Fruit fly (Drosophila melanogaster): ENCODE results near the gene Pect.
A peak's percentile ranks its signal among the peaks of the same experiment; 100 is the strongest.

Pect gene

DNA sequence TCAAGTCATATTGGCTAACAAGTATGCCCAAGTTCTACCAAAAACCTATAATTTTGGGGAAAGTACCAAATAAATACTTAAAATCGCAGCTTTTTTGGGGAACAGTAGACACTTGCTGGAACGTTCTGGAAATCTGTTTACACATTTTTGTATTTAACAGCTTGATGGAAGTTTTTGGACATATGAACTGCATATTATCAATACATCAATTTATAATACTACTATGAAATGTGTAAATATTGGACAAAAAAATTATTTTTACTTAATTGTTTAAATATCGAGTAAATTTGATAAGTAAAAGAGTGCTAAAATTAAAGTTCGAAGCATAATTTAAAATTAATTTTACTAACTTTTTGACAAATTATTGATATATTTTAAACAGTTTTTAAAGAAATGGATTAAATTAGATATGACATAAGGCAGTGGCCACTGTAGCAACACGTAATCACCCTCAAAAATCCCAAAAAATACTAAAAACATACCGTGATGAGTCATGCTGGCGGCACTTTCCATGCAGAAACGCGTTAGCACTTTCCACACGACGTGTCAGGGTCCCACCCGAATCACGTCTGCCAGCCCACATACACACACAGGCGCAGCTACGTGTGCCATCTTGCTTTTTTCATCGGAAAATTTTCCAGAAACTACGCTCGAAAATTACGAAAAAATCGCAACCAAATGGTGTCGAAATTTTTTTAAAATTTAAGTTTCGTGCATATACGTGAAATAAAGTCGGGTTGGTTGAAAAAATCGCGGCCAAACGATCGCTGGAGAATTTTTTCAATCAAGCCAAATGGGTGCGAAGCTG, 38.4 kb upstream of the Pect start, which contains the start of gene Sirt1 (continued):
- TF ChIP-seq cyc (GFP tag; optimal IDR thresholded peaks at IDR 0.05) (peak; percentile 81), Smox (GFP tag; optimal IDR thresholded peaks at IDR 0.05) (peak; percentile 83), CG4318 (GFP tag; optimal IDR thresholded peaks at IDR 0.05) (peak; percentile 86), CG6163 (GFP tag; IDR thresholded peaks at IDR 0.05) (no peak; the same call in 2 of the 3 replicates), CG9139 (GFP tag; optimal IDR thresholded peaks at IDR 0.05) (no peak), net (GFP tag; optimal IDR thresholded peaks at IDR 0.05) (peak; percentile 81), dsx (GFP tag; optimal IDR thresholded peaks at IDR 0.05; ENCODE audit: poor library complexity, severe bottlenecking) (peak; percentile 70), vri (GFP tag; optimal IDR thresholded peaks at IDR 0.05) (no peak), fkh (GFP tag; optimal IDR thresholded peaks at IDR 0.05) (peak; percentile 39), Eip93F (GFP tag; optimal IDR thresholded peaks at IDR 0.05) (peak; percentile 26), Hr38 (GFP tag; optimal IDR thresholded peaks at IDR 0.05) (no peak), salr (GFP tag; optimal IDR thresholded peaks at IDR 0.05) (peak; percentile 6 to 92), CG6792 (GFP tag; optimal IDR thresholded peaks at IDR 0.05) (peak; percentile 83), Hr4 (GFP tag; optimal IDR thresholded peaks at IDR 0.05) (peak; percentile 87), Hr39 (GFP tag; optimal IDR thresholded peaks at IDR 0.05) (peak; percentile 85), CG3919 (GFP tag; optimal IDR thresholded peaks at IDR 0.05) (peak; percentile 81), Met (GFP tag; optimal IDR thresholded peaks at IDR 0.05) (peak; percentile 81), OdsH (GFP tag; optimal IDR thresholded peaks at IDR 0.05) (peak; percentile 89)

DNA sequence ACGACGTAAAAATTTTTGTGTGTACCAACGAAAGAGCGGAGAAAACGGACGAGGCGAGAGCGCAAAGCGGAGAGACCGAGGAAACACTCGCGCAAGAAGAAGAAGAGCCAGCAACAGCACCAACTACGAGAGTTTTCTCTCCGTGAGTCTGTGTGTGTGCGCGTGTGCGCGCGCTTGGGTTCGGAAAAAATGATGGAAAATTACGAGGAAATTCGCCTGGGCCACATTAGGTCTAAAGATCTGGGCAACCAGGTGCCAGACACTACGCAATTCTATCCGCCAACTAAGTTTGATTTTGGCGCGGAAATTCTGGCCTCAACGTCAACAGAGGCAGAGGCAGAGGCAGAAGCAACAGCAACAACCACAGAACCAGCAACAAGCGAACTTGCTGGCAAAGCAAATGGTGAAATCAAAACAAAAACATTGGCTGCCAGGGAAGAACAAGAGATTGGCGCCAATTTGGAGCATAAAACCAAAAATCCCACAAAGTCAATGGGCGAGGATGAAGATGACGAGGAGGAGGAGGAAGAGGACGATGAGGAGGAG, 37.7 kb upstream of the Pect start, which contains the start of gene DnaJ-H:
DnaJ-H (minus strand) TSS at position 271 of the 546 bp plus-strand sequence.
- no peak for TF ChIP-seq CG6808 (GFP tag; optimal IDR thresholded peaks at IDR 0.05)
- peak; percentile 22 for TF ChIP-seq CG6854 (GFP tag; optimal IDR thresholded peaks at IDR 0.05)
- TF ChIP-seq fd85E (GFP tag; optimal IDR thresholded peaks at IDR 0.05), result peak; percentile 25
- TF ChIP-seq OdsH (GFP tag; optimal IDR thresholded peaks at IDR 0.05), result no peak
- TF ChIP-seq eg (GFP tag; IDR thresholded peaks at IDR 0.05), result no peak
- no peak for TF ChIP-seq esn (GFP tag; optimal IDR thresholded peaks at IDR 0.05)
- no peak for TF ChIP-seq Sox14 (GFP tag; optimal IDR thresholded peaks at IDR 0.05)

DNA sequence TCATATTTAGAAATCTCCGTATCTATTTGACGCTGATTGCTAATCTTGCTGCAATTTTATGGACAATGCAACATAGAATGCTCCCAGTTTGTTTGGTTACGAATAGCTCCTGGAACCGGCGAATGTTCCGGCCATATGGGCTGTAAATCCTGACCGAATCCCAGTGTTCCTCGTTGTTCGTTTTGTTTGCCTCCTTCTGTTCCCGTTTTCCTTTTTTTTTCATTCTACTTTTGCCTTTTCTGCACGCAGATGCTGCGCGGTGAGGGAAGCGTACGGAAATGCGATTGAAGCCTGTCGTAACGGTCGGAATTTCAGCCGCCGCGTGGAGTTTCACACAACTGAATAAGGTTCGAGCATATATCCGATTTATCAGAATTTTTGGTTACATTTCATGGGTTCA, 27.4 kb upstream of the Pect start, which contains the start of gene CG43925:
CG43925 (plus strand) TSS at position 301 of the 400 bp plus-strand sequence.
- TF ChIP-seq net (GFP tag; optimal IDR thresholded peaks at IDR 0.05) (no peak), eg (GFP tag; IDR thresholded peaks at IDR 0.05) (no peak), Sox102F (GFP tag; optimal IDR thresholded peaks at IDR 0.05) (no peak), CG7368 (GFP tag; optimal IDR thresholded peaks at IDR 0.05) (no peak), Sox14 (GFP tag; optimal IDR thresholded peaks at IDR 0.05) (no peak), CG11294 (GFP tag; IDR thresholded peaks at IDR 0.05) (no peak), pdm3 (GFP tag; optimal IDR thresholded peaks at IDR 0.05) (no peak)

dm6 chr2L:13176701-13177249, 26.8 kb upstream of the Pect start, which contains the start of the genes Sfmbt and CG5439:
Sfmbt (minus strand) TSS chr2L:13176785.
CG5439 (plus strand) TSS chr2L:13177150.
- TF ChIP-seq CG32006 (GFP tag; optimal IDR thresholded peaks at IDR 0.05) (no peak), CG6792 (GFP tag; optimal IDR thresholded peaks at IDR 0.05) (peak; percentile 71), CG11762 (GFP tag; optimal IDR thresholded peaks at IDR 0.05; ENCODE audit: insufficient read depth) (no peak), achi (GFP tag; optimal IDR thresholded peaks at IDR 0.05) (no peak), Sox102F (GFP tag; optimal IDR thresholded peaks at IDR 0.05) (no peak), pdm3 (GFP tag; optimal IDR thresholded peaks at IDR 0.05) (no peak), net (GFP tag; optimal IDR thresholded peaks at IDR 0.05) (no peak), Ets96B (tag; optimal IDR thresholded peaks at IDR 0.05) (peak; percentile 59), CG34406 (GFP tag; optimal IDR thresholded peaks at IDR 0.05) (peak; percentile 69), CG3032 (tag; optimal IDR thresholded peaks at IDR 0.05) (peak; percentile 79), ss (GFP tag; optimal IDR thresholded peaks at IDR 0.05) (no peak), Sox14 (GFP tag; optimal IDR thresholded peaks at IDR 0.05) (peak; percentile 83), CG4318 (GFP tag; optimal IDR thresholded peaks at IDR 0.05) (no peak), cyc (GFP tag; optimal IDR thresholded peaks at IDR 0.05) (peak; percentile 85), Met (GFP tag; optimal IDR thresholded peaks at IDR 0.05) (no peak), CG6163 (GFP tag; IDR thresholded peaks at IDR 0.05) (no peak), acj6 (GFP tag; optimal IDR thresholded peaks at IDR 0.05) (peak; percentile 78), topi (GFP tag; optimal IDR thresholded peaks at IDR 0.05) (peak; percentile 81), fkh (GFP tag; optimal IDR thresholded peaks at IDR 0.05) (no peak), Hr39 (GFP tag; optimal IDR thresholded peaks at IDR 0.05) (peak; percentile 81), CG1621 (tag; optimal IDR thresholded peaks at IDR 0.05) (no peak), CG10669 (GFP tag; optimal IDR thresholded peaks at IDR 0.05) (no peak), CG8632 (GFP tag; optimal IDR thresholded peaks at IDR 0.05) (no peak), Hr4 (GFP tag; optimal IDR thresholded peaks at IDR 0.05) (no peak), CG11294 (GFP tag; IDR thresholded peaks at IDR 0.05) (no peak; the same call in 1 of the 2 replicates), Hr38 (GFP tag; optimal IDR thresholded peaks at IDR 0.05) (no peak)
